Fruit fly (Drosophila melanogaster) whole organism, adult: ENCODE results near the gene CG7943.

Experiments
- CG11617 ChIP-seq: fragments of 200-800 bp; sonication (Bioruptor generic); optimal IDR thresholded peaks from 2 replicates; lab custom pipeline; 2017; ENCODE audit warnings: mild to moderate bottlenecking, missing biosample characterization, missing genetic modification reagents, missing genetic modification characterization
- CG12768 ChIP-seq: fragments of 200-800 bp; sonication (Bioruptor generic); optimal IDR thresholded peaks from 2 replicates; lab custom pipeline; 2017; ENCODE audit warnings: missing biosample characterization, missing genetic modification characterization, mild to moderate bottlenecking, moderate library complexity, missing genetic modification reagents
- CG14711 ChIP-seq: fragments of 200-800 bp; sonication (Bioruptor generic); optimal IDR thresholded peaks from 2 replicates; lab custom pipeline; 2018; ENCODE audit warnings: missing biosample characterization, mild to moderate bottlenecking, missing genetic modification characterization, moderate library complexity
- CG1620 ChIP-seq: fragments of 200-800 bp; sonication (Bioruptor generic); optimal IDR thresholded peaks from 2 replicates; lab custom pipeline; 2016; ENCODE audit warnings: missing biosample characterization, missing genetic modification characterization
- CG33017 ChIP-seq: fragments of 200-800 bp; sonication (Bioruptor generic); optimal IDR thresholded peaks from 2 replicates; lab custom pipeline; 2018; ENCODE audit warnings: missing biosample characterization, mild to moderate bottlenecking, missing genetic modification characterization, moderate library complexity
- CG5204 ChIP-seq: fragments of 200-800 bp; sonication (Bioruptor generic); optimal IDR thresholded peaks from 2 replicates; lab custom pipeline; 2016; ENCODE audit warnings: missing biosample characterization, missing genetic modification characterization
- CG7045 ChIP-seq: fragments of 200-800 bp; sonication (Bioruptor generic); optimal IDR thresholded peaks from 2 replicates; lab custom pipeline; 2017; ENCODE audit warnings: missing biosample characterization, mild to moderate bottlenecking, missing genetic modification characterization
- CG7101 ChIP-seq: fragments of 200-800 bp; sonication (Bioruptor generic); optimal IDR thresholded peaks from 2 replicates; lab custom pipeline; 2018; ENCODE audit warnings: missing biosample characterization, mild to moderate bottlenecking, missing genetic modification characterization, moderate library complexity
- Clk ChIP-seq: fragments of 200-800 bp; sonication (Bioruptor generic); optimal IDR thresholded peaks from 2 replicates; lab custom pipeline; 2017; ENCODE audit warnings: missing biosample characterization, missing genetic modification characterization
- Crg-1 ChIP-seq: fragments of 200-800 bp; sonication (Bioruptor generic); optimal IDR thresholded peaks from 2 replicates; lab custom pipeline; 2016; ENCODE audit warnings: missing biosample characterization, missing genetic modification characterization
- Hr96 ChIP-seq: fragments of 200-800 bp; sonication (Bioruptor generic); optimal IDR thresholded peaks from 2 replicates; lab custom pipeline; 2016; ENCODE audit warnings: missing biosample characterization, missing genetic modification characterization
- Mnt ChIP-seq: fragments of 200-800 bp; sonication (Bioruptor generic); optimal IDR thresholded peaks from 2 replicates; lab custom pipeline; 2016; ENCODE audit warnings: missing biosample characterization, mild to moderate bottlenecking, missing genetic modification characterization
- bab1 ChIP-seq: fragments of 200-800 bp; sonication (Bioruptor generic); optimal IDR thresholded peaks from 3 replicates; lab custom pipeline; 2019; ENCODE audit warnings: missing biosample characterization, mild to moderate bottlenecking, missing genetic modification characterization, moderate library complexity
- cic ChIP-seq: fragments of 200-800 bp; sonication (Bioruptor generic); optimal IDR thresholded peaks from 2 replicates; lab custom pipeline; 2017; ENCODE audit warnings: missing biosample characterization, mild to moderate bottlenecking, missing genetic modification characterization, moderate library complexity
- cnc ChIP-seq, 2 experiments: fragments of >200 bp; optimal IDR thresholded peaks; 2 replicates each; lab custom pipeline; 2017
- kay ChIP-seq: fragments of 200-800 bp; sonication (Bioruptor generic); peaks from one replicate; lab custom pipeline; 2016; ENCODE audit warnings: missing biosample characterization, missing genetic modification characterization, borderline replicate concordance
- ovo ChIP-seq: fragments of 200-800 bp; sonication (Bioruptor generic); optimal IDR thresholded peaks from 2 replicates; lab custom pipeline; 2016; ENCODE audit warnings: missing biosample characterization, missing genetic modification characterization
- pad ChIP-seq: fragments of 200-800 bp; sonication (Bioruptor generic); optimal IDR thresholded peaks from 3 replicates; lab custom pipeline; 2017; ENCODE audit warnings: missing biosample characterization, missing genetic modification characterization, mild to moderate bottlenecking, moderate library complexity, missing genetic modification reagents
- tj ChIP-seq: fragments of 200-800 bp; sonication (Bioruptor generic); optimal IDR thresholded peaks from 3 replicates; lab custom pipeline; 2017; ENCODE audit warnings: missing biosample characterization, mild to moderate bottlenecking, missing genetic modification characterization, moderate library complexity
- toe ChIP-seq: fragments of 200-800 bp; sonication (Bioruptor generic); optimal IDR thresholded peaks from 2 replicates; lab custom pipeline; 2016; ENCODE audit warnings: missing biosample characterization, missing genetic modification characterization

CG7943 gene

dm6 chr3R:30050448-30050847, 4.2 kb downstream of the CG7943 start:
- TF ChIP-seq Hr96 (GFP tag; lab: Kevin White, UChicago) (no peak), bab1 (no peak), Crg-1 (GFP tag; lab: Kevin White, UChicago) (no peak), CG1620 (GFP tag; lab: Kevin White, UChicago) (no peak), Mnt (no peak), CG14711 (tag; lab: Kevin White, UChicago) (no peak)

DNA sequence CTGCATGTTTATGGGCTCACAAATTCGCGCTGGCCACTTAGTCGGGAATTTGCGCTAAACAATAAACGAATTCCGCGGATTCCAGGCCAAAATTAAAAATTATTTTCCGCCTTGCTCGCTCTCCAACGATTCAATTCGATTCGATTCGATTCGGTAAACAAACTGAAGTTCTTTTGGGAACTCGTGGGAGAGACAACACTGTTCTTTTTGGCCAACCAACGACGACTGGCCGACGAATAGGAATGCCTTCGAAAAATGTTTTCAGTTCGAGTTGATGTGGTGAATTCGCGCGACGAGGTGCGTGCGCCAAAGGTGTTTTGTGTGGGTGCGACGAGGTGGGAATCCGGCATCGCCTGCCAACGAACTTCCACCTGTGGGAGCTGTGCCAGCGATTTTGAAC, 5.7 kb downstream of the CG7943 start, which contains the start of gene CG15528:
Gene CG15528, minus strand, starts transcription at position 180 of the 400 bp plus-strand sequence.
- no peak for TF ChIP-seq bab1
- TF ChIP-seq CG33017 (tag; lab: Kevin White, UChicago): no peak
- TF ChIP-seq cic (GFP tag; lab: Kevin White, UChicago): no peak
- TF ChIP-seq Mnt: no peak
- no peak for TF ChIP-seq CG5204 (GFP tag; lab: Kevin White, UChicago)
- TF ChIP-seq CG1620 (GFP tag; lab: Kevin White, UChicago): no peak
- TF ChIP-seq CG14711 (tag; lab: Kevin White, UChicago): no peak
- TF ChIP-seq CG12768 (GFP tag; lab: Kevin White, UChicago): no peak
- TF ChIP-seq Hr96 (GFP tag; lab: Kevin White, UChicago): no peak
- TF ChIP-seq kay: no peak
- no peak for TF ChIP-seq CG11617 (GFP tag; lab: Kevin White, UChicago)
- TF ChIP-seq Clk: no peak
- no peak for TF ChIP-seq ovo (GFP tag; lab: Kevin White, UChicago)
- TF ChIP-seq pad (GFP tag; lab: Kevin White, UChicago): no peak
- no peak for TF ChIP-seq toe (GFP tag; lab: Kevin White, UChicago)
- no peak for TF ChIP-seq Crg-1 (GFP tag; lab: Kevin White, UChicago)
- TF ChIP-seq cnc (optimal IDR thresholded peaks at IDR 0.05; lab: Kevin White, UChicago): no peak

DNA sequence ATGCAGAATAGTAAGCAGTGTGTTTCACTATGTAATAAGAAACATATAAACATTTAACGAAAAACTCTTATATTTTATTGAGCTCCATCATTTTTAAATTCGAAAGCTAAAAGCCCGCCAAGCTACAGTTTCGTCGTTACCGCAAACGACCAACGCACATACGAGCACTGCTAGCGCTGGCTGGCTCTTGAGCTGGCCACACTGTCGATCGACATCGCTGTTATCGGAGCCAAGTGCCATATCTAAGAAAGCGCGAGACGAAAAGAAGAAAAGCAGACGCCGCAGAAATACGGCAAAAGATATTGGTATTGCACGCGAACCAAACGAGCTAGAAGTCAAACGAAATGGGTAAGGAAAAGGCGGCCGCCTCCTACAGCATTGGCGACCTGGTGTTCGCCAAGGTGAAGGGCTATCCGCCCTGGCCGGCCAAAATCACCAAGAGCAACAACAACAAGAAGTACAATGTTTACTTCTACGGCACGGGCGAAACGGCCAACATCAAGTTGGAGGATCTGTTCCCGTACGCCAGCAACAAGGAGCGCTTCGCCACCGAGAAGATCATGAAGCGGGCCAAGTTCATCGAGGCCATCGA, 6.3 kb downstream of the CG7943 start, which contains the start of gene Jasper:
Gene Jasper, plus strand, starts transcription at position 60 of the 592 bp plus-strand sequence.
- TF ChIP-seq CG12768 (GFP tag; lab: Kevin White, UChicago) (no peak), toe (GFP tag; lab: Kevin White, UChicago) (no peak), bab1 (peak; percentile 71), CG7045 (GFP tag; lab: Kevin White, UChicago) (no peak), cic (GFP tag; lab: Kevin White, UChicago) (peak; percentile 40), CG5204 (GFP tag; lab: Kevin White, UChicago) (no peak), Crg-1 (GFP tag; lab: Kevin White, UChicago) (no peak), tj (GFP tag; lab: Kevin White, UChicago) (peak; percentile 80), kay (no peak), cnc (optimal IDR thresholded peaks at IDR 0.05; lab: Kevin White, UChicago) (no peak), CG1620 (GFP tag; lab: Kevin White, UChicago) (peak; percentile 46), pad (GFP tag; lab: Kevin White, UChicago) (no peak), Mnt (peak; percentile 24), CG7101 (tag; lab: Kevin White, UChicago) (peak; percentile 43), CG14711 (tag; lab: Kevin White, UChicago) (no peak), Clk (no peak), ovo (GFP tag; lab: Kevin White, UChicago) (peak; percentile 26), CG33017 (tag; lab: Kevin White, UChicago) (no peak)

DNA sequence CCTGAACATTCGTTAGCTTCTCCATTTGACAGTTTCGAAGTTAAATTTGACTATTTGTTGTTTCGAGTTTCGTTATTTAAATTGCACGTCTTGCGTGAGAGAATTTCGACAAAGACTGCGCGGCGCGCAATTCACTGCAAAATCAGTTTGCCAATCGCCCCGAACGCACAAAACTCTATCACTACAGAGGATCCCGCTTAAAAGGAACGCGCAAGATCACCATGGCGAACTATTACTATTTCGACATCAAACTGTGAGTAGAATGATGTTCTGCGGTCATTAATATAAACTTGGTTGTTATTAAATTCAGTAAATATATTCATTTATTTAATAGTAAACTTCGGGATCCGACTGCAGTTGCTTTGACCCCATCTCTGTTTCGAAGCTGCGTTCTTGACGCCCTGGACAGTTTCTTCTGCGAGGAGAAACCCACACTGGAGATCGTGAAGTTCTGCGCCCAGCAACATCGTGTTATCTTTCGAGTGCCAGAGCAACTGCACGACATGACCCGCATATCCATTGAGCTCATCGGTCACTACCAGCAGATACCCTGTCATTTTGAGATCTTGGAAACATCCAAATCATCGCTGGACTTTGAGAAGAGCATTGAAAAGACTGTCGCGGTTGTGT, 9.8 kb downstream of the CG7943 start, which contains the start of the genes Rpp14b and spn-A:
Gene Rpp14b, plus strand, starts transcription at position 43 of the 630 bp plus-strand sequence.
Gene spn-A, minus strand, starts transcription at position 123 of the 630 bp plus-strand sequence.
- TF ChIP-seq CG1620 (GFP tag; lab: Kevin White, UChicago) (peak; percentile 62), CG14711 (tag; lab: Kevin White, UChicago) (peak; percentile 22), kay (no peak), CG7101 (tag; lab: Kevin White, UChicago) (peak; percentile 42), bab1 (peak; percentile 18)

DNA sequence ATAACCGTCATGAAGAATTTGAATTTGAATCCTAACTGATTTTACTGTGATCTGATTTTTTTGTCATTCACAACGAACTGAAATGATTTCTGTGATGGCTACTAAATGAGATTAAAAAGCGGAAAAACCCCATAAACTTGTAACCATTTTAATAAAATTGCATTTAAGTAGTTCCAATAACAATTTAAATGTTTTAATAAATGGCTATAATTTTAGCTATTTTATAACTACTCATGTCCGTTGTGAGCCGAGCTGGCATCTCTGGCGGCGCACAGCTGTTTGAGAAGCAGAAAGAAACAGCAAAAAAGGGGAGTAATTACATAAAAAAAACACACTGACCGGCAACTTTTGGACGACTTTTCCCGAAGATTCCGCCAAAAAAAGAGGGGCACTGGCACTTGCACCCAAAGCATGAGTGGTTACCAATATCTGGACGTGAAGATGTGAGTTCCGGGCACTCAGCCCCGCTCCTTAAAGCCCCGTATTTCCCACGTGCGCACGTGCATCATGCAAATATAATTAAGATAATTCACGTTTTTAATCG, 10.4 kb downstream of the CG7943 start, which contains the start of the genes CG7950 and Rpp14a:
Gene CG7950, plus strand, starts transcription at position 268 of the 544 bp plus-strand sequence.
Gene Rpp14a, plus strand, starts transcription at position 268 of the 544 bp plus-strand sequence.
- peak; percentile 83 for TF ChIP-seq CG14711 (tag; lab: Kevin White, UChicago)
- peak; percentile 65 for TF ChIP-seq pad (GFP tag; lab: Kevin White, UChicago)
- peak; percentile 73 for TF ChIP-seq Crg-1 (GFP tag; lab: Kevin White, UChicago)
- peak; percentile 70 for TF ChIP-seq CG7045 (GFP tag; lab: Kevin White, UChicago)
- peak; percentile 93 for TF ChIP-seq Mnt
- TF ChIP-seq CG33017 (tag; lab: Kevin White, UChicago): peak; percentile 84
- TF ChIP-seq cnc (optimal IDR thresholded peaks at IDR 0.05; lab: Kevin White, UChicago): no peak
- TF ChIP-seq ovo (GFP tag; lab: Kevin White, UChicago): peak; percentile 71
- TF ChIP-seq toe (GFP tag; lab: Kevin White, UChicago): peak; percentile 87
- TF ChIP-seq cic (GFP tag; lab: Kevin White, UChicago): peak; percentile 40
- peak; percentile 90 for TF ChIP-seq CG11617 (GFP tag; lab: Kevin White, UChicago)
- no peak for TF ChIP-seq Hr96 (GFP tag; lab: Kevin White, UChicago)
- TF ChIP-seq kay: no peak
- TF ChIP-seq bab1: peak; percentile 92
- peak; percentile 91 for TF ChIP-seq CG7101 (tag; lab: Kevin White, UChicago)
- TF ChIP-seq Clk: peak; percentile 62
- no peak for TF ChIP-seq CG5204 (GFP tag; lab: Kevin White, UChicago)
- peak; percentile 73 for TF ChIP-seq tj (GFP tag; lab: Kevin White, UChicago)
- peak; percentile 96 for TF ChIP-seq CG1620 (GFP tag; lab: Kevin White, UChicago)
- peak; percentile 73 for TF ChIP-seq CG12768 (GFP tag; lab: Kevin White, UChicago)
